Worm (Caenorhabditis elegans): Measurements from ENCODE around the gene R02F2.6.

R02F2.6 gene

ce11 chrIII:5499942-5500341 lies 21.2 kb upstream of the R02F2.6 start:
- TF ChIP-seq unc-62 (GFP tag; optimal IDR thresholded peaks at IDR 0.05), result no peak

ce11 chrIII:5498973-5499372 lies 20.2 kb upstream of the R02F2.6 start, which contains the start of gene R02F2.9:
R02F2.9 (plus strand) TSS chrIII:5499190.
- TF ChIP-seq unc-62 (GFP tag; optimal IDR thresholded peaks at IDR 0.05), result no peak

- no peak for TF ChIP-seq unc-62 (GFP tag; optimal IDR thresholded peaks at IDR 0.05)
Measured at ce11 chrIII:5495168-5495567, 16.4 kb upstream of the R02F2.6 start, which contains the start of gene R02F2.8. R02F2.8 (minus strand) TSS chrIII:5495268.

ce11 chrIII:5487087-5487603 lies 8.4 kb upstream of the R02F2.6 start, which contains the start of gene osg-1:
osg-1 (plus strand) TSS chrIII:5487553.
- no peak for TF ChIP-seq unc-62 (GFP tag; optimal IDR thresholded peaks at IDR 0.05)

ce11 chrIII:5486345-5486744 lies 7.6 kb upstream of the R02F2.6 start:
- no peak for TF ChIP-seq unc-62 (GFP tag; optimal IDR thresholded peaks at IDR 0.05)

- TF ChIP-seq unc-62 (GFP tag; optimal IDR thresholded peaks at IDR 0.05), result no peak
Measured at ce11 chrIII:5483738-5484315, 5.1 kb upstream of the R02F2.6 start, which contains the start of the genes R02F2.7 and R02F2.4. R02F2.7 (minus strand) TSS chrIII:5483773. R02F2.4 (plus strand) TSS chrIII:5484289.

ce11 chrIII:5479493-5480167 lies 906 bp upstream of the R02F2.6 start:
- no peak for TF ChIP-seq unc-62 (GFP tag; optimal IDR thresholded peaks at IDR 0.05)

- TF ChIP-seq unc-62 (GFP tag; optimal IDR thresholded peaks at IDR 0.05), result no peak
Measured at ce11 chrIII:5478011-5478410, 713 bp downstream of the R02F2.6 start, which contains the start of gene R02F2.10. R02F2.10 (plus strand) TSS chrIII:5478311.

ce11 chrIII:5474176-5474575 lies 4.5 kb downstream of the R02F2.6 start, which contains the start of gene lon-1:
lon-1 (plus strand) TSS chrIII:5474476.
- TF ChIP-seq unc-62 (GFP tag; optimal IDR thresholded peaks at IDR 0.05), result no peak

ce11 chrIII:5472693-5473092 lies 6.0 kb downstream of the R02F2.6 start:
- TF ChIP-seq unc-62 (GFP tag; optimal IDR thresholded peaks at IDR 0.05), result no peak

- TF ChIP-seq unc-62 (GFP tag; optimal IDR thresholded peaks at IDR 0.05), result no peak
Measured at ce11 chrIII:5469090-5469489, 9.6 kb downstream of the R02F2.6 start.

- no peak for TF ChIP-seq unc-62 (GFP tag; optimal IDR thresholded peaks at IDR 0.05)
Measured at ce11 chrIII:5464850-5465249, 13.9 kb downstream of the R02F2.6 start.

- no peak for TF ChIP-seq unc-62 (GFP tag; optimal IDR thresholded peaks at IDR 0.05)
Measured at ce11 chrIII:5464077-5464476, 14.6 kb downstream of the R02F2.6 start, which contains the start of gene F48E8.2. F48E8.2 (plus strand) TSS chrIII:5464377.

ce11 chrIII:5461079-5461478 lies 17.6 kb downstream of the R02F2.6 start, which contains the start of gene F48E8.3:
F48E8.3 (plus strand) TSS chrIII:5461379.
- TF ChIP-seq unc-62 (GFP tag; optimal IDR thresholded peaks at IDR 0.05), result no peak

- no peak for TF ChIP-seq unc-62 (GFP tag; optimal IDR thresholded peaks at IDR 0.05)
Measured at ce11 chrIII:5453290-5453689, 25.4 kb downstream of the R02F2.6 start, which contains the start of gene F48E8.4. F48E8.4 (plus strand) TSS chrIII:5453590.

- no peak for TF ChIP-seq unc-62 (GFP tag; optimal IDR thresholded peaks at IDR 0.05)
Measured at ce11 chrIII:5450430-5450829, 28.3 kb downstream of the R02F2.6 start, which contains the start of gene paa-1. paa-1 (plus strand) TSS chrIII:5450730.
